Worm (Caenorhabditis elegans) whole organism, L1 larva: ENCODE measurements around the gene F49C12.15.

Experiments used
- ama-1 ChIP-seq: fragments of 150-350 bp; optimal IDR thresholded peaks from 2 replicates; lab custom pipeline; 2014
- dsc-1 ChIP-seq: sonication (generic microtip); optimal IDR thresholded peaks from 2 replicates; lab custom pipeline; 2016; ENCODE audit warnings: mild to moderate bottlenecking, missing genetic modification characterization, missing compliant biosample characterization
- grh-1 ChIP-seq: fragments of 200-800 bp; sonication (Bioruptor generic); IDR thresholded peaks from 2 replicates; pipeline ENCODE4 v1.3.6; 2022; ENCODE audit warnings: missing genetic modification reagents, missing genetic modification characterization, missing compliant biosample characterization
- hlh-17 ChIP-seq: fragments of 200-800 bp; sonication (Bioruptor generic); optimal IDR thresholded peaks from 2 replicates; lab custom pipeline; 2018; ENCODE audit warnings: missing genetic modification characterization, mild to moderate bottlenecking, missing compliant biosample characterization, moderate library complexity, borderline replicate concordance
- hpl-2 ChIP-seq: fragments of 150-350 bp; optimal IDR thresholded peaks from 2 replicates; lab custom pipeline; 2014; ENCODE audit warnings: missing biosample characterization, missing genetic modification reagents, missing genetic modification characterization
- lin-39 ChIP-seq: fragments of 150-350 bp; optimal IDR thresholded peaks from 2 replicates; lab custom pipeline; 2014; ENCODE audit warnings: missing biosample characterization, missing genetic modification reagents, missing genetic modification characterization
- nhr-12 ChIP-seq: sonication (generic microtip); optimal IDR thresholded peaks from 2 replicates; lab custom pipeline; 2017; ENCODE audit warnings: missing biosample characterization, missing genetic modification characterization
- nhr-47 ChIP-seq: sonication (generic microtip); optimal IDR thresholded peaks from 2 replicates; lab custom pipeline; 2016; ENCODE audit warnings: mild to moderate bottlenecking, missing genetic modification characterization, moderate library complexity, missing compliant biosample characterization
- nhr-90 ChIP-seq: sonication (generic microtip); optimal IDR thresholded peaks from 2 replicates; lab custom pipeline; 2016; ENCODE audit warnings: mild to moderate bottlenecking, missing genetic modification characterization, missing compliant biosample characterization; ENCODE audit not compliant: poor library complexity
- snu-23 ChIP-seq: sonication (generic microtip); optimal IDR thresholded peaks from 2 replicates; lab custom pipeline; 2016; ENCODE audit warnings: missing genetic modification characterization, missing compliant biosample characterization
- zag-1 ChIP-seq: fragments of 150-350 bp; optimal IDR thresholded peaks from 2 replicates; lab custom pipeline; 2014; ENCODE audit warnings: missing biosample characterization, missing genetic modification characterization

DNA sequence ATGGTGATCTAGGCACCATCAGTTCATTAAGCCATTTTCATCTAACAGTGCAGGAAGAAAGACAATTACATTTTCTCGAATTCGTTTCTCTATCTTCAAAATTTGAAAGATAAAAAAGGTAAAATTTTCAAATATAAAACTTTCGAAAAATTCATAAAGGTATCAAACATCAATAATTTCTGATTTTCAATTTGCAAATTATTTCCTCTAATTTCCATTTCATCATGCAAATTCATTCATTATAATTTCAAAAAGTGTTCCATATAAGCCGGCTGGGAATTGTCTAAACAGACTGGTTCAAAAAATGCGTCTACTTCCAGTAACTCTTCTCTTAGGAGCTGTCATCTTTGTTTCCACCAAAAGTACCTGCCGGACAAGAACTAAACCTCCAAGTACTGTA is 3.5 kb downstream of the F49C12.15 start, which contains the start of gene clec-183:
- TF ChIP-seq nhr-12 (tag; lab: Kevin White, UChicago) (no peak), lin-39 (tag; lab: Kevin White, UChicago) (no peak), grh-1 (GFP tag; lab: Robert Waterston, UW) (no peak), dsc-1 (tag; lab: Kevin White, UChicago) (no peak), nhr-90 (tag; lab: Kevin White, UChicago) (no peak), hlh-17 (GFP tag; lab: Kevin White, UChicago) (no peak), nhr-47 (tag; lab: Kevin White, UChicago) (no peak), zag-1 (tag; lab: Kevin White, UChicago) (no peak), ama-1 (lab: Kevin White, UChicago) (no peak), snu-23 (GFP tag; lab: Kevin White, UChicago) (no peak), hpl-2 (GFP tag; lab: Kevin White, UChicago) (no peak)
